Fruit fly (Drosophila melanogaster): ENCODE data around the gene CG43783.

DNA sequence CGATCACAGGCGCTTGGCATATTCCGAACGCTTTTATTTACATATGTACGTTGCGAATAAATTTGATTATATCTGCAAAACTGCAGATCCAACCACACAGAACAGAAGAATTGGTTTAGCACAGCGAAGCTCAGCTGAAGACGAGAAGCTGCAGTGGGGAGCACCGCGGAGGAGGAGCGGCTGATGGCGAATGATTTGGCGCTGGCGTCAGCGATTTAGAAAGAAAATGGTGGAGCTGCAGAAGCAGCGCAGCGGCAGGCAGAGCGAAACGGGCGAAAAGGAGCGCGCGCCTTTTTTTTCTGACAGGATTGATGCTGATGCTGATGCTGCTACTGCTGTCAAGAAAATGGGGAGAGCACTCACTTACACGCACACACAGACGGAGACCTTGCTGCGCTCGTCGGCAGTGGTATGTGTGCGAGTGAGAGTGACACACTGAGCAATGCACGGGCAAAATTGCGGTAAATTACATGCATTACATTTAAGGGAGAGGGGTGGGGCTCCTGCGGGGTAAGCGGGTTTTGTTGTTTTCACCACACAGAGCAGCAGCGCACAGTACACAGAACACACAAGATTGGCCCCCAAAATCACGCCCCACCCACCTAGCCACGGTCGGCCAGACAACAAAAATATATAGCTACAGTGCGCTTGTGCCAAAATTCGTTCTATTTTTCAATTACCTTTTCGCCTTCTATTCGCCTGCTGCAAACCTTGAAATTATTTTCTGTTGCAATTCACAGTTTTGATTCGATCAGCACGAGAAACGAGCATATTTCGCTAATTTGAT lies 43.0 kb upstream of the CG43783 start:
- TF ChIP-seq insv (GFP tag; optimal IDR thresholded peaks at IDR 0.05) (no peak), CG12942 (GFP tag; optimal IDR thresholded peaks at IDR 0.05) (no peak), bsh (GFP tag; optimal IDR thresholded peaks at IDR 0.05) (no peak), tio (GFP tag; optimal IDR thresholded peaks at IDR 0.05) (no peak), MBD-R2 (GFP tag; IDR thresholded peaks at IDR 0.05) (no peak), NC2α (GFP tag; optimal IDR thresholded peaks at IDR 0.05) (no peak), usp (GFP tag; optimal IDR thresholded peaks at IDR 0.05) (no peak), CG6689 (GFP tag; IDR thresholded peaks at IDR 0.05) (no peak), CG2712 (tag; optimal IDR thresholded peaks at IDR 0.05) (no peak), wor (GFP tag; IDR thresholded peaks at IDR 0.05) (no peak), ewg (GFP tag; optimal IDR thresholded peaks at IDR 0.05) (no peak), CG11085 (GFP tag; IDR thresholded peaks at IDR 0.05) (no peak)

Measured in whole organism, embryonic.